Worm (Caenorhabditis elegans) whole organism, late embryonic: ENCODE data around the gene T23B5.3.
A peak's percentile ranks its signal among the peaks of the same experiment; 100 is the strongest.

Source experiments
- F13H6.1 ChIP-seq: sonication (generic microtip); optimal IDR thresholded peaks from 2 replicates; lab custom pipeline; 2016; ENCODE audit warnings: missing genetic modification characterization, missing compliant biosample characterization
- Y22D7AL.16 ChIP-seq: sonication (generic microtip); optimal IDR thresholded peaks from 2 replicates; lab custom pipeline; 2016; ENCODE audit warnings: missing genetic modification characterization, missing compliant biosample characterization
- ceh-19 ChIP-seq: fragments of 200-800 bp; sonication (Bioruptor generic); optimal IDR thresholded peaks from 2 replicates; lab custom pipeline; 2018; ENCODE audit warnings: mild to moderate bottlenecking, missing genetic modification characterization, missing compliant biosample characterization
- dmd-4 ChIP-seq: sonication (generic microtip); optimal IDR thresholded peaks from 2 replicates; lab custom pipeline; 2016; ENCODE audit warnings: borderline replicate concordance, missing genetic modification characterization, missing compliant biosample characterization
- dve-1 ChIP-seq: sonication (generic microtip); optimal IDR thresholded peaks from 2 replicates; lab custom pipeline; 2017; ENCODE audit warnings: antibody characterized with exemption, mild to moderate bottlenecking, missing genetic modification characterization, missing compliant biosample characterization
- elt-2 ChIP-seq: sonication (generic microtip); optimal IDR thresholded peaks from 2 replicates; lab custom pipeline; 2016; ENCODE audit warnings: missing genetic modification reagents, missing genetic modification characterization, missing compliant biosample characterization
- hlh-13 ChIP-seq: fragments of 200-800 bp; sonication (Bioruptor generic); optimal IDR thresholded peaks from 2 replicates; lab custom pipeline; 2018; ENCODE audit warnings: mild to moderate bottlenecking, missing genetic modification characterization, missing compliant biosample characterization
- lin-11 ChIP-seq: fragments of 200-800 bp; sonication (Bioruptor generic); optimal IDR thresholded peaks from 2 replicates; lab custom pipeline; 2018; ENCODE audit warnings: mild to moderate bottlenecking, missing genetic modification characterization, missing compliant biosample characterization
- nhr-11 ChIP-seq: fragments of 150-350 bp; optimal IDR thresholded peaks from 2 replicates; lab custom pipeline; 2014; ENCODE audit warnings: missing biosample characterization, missing genetic modification characterization
- pha-4 ChIP-seq: fragments of 150-350 bp; optimal IDR thresholded peaks from 2 replicates; lab custom pipeline; 2018; ENCODE audit warnings: missing biosample characterization, missing genetic modification reagents, missing genetic modification characterization
- tbx-2 ChIP-seq: sonication (generic microtip); optimal IDR thresholded peaks from 2 replicates; lab custom pipeline; 2016; ENCODE audit warnings: missing genetic modification characterization, missing compliant biosample characterization

DNA sequence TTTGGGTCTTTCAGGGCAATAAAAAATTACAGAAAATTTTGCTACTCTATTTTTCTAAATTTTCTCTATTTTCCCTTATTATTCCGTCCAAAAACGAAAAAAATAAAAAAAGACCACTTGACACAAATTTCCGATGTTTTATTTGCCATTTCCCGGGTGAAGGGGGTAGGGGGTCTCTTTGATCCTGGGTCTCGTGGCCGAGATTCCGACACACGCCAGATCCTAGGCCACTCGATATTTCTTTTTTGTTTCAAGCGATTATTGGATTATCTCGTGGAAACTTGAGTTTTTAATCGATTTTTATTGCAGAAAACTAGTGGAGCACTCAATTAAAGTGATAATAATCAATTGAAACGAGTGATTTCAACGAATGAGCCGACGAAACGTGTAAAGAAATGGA, 35.4 kb upstream of the T23B5.3 start, which contains the start of the genes wdfy-3 and C26H9A.4:
- TF ChIP-seq F13H6.1 (tag; lab: Kevin White, UChicago) (no peak), dmd-4 (tag; lab: Kevin White, UChicago) (no peak), dve-1 (tag; lab: Kevin White, UChicago) (no peak), Y22D7AL.16 (tag; lab: Kevin White, UChicago) (no peak), tbx-2 (tag; lab: Kevin White, UChicago) (peak; percentile 19), ceh-19 (GFP tag; lab: Kevin White, UChicago) (no peak), pha-4 (tag; lab: Kevin White, UChicago) (no peak), nhr-11 (tag; lab: Kevin White, UChicago) (no peak), elt-2 (tag; lab: Kevin White, UChicago) (no peak), lin-11 (tag; lab: Kevin White, UChicago) (no peak), hlh-13 (GFP tag; lab: Kevin White, UChicago) (no peak)
